Worm (Caenorhabditis elegans) whole organism, mixed stage, embryonic: Measurements from ENCODE around the gene F45C12.17.
A peak's percentile ranks its signal among the peaks of the same experiment; 100 is the strongest.

Experiments
- M03D4.4 ChIP-seq: sonication (generic microtip); optimal IDR thresholded peaks from 2 replicates; lab custom pipeline; 2017; ENCODE audit warnings: mild to moderate bottlenecking, missing genetic modification characterization, missing compliant biosample characterization
- bed-3 ChIP-seq: fragments of 200-800 bp; sonication (Bioruptor generic); optimal IDR thresholded peaks from 3 replicates; lab custom pipeline; 2018; ENCODE audit warnings: mild to moderate bottlenecking, missing genetic modification characterization, moderate library complexity, missing compliant biosample characterization
- blmp-1 ChIP-seq: fragments of 150-350 bp; optimal IDR thresholded peaks from 2 replicates; lab custom pipeline; 2014; ENCODE audit warnings: missing biosample characterization, missing genetic modification characterization
- ceh-39 ChIP-seq: fragments of 150-350 bp; optimal IDR thresholded peaks from 2 replicates; lab custom pipeline; 2014; ENCODE audit warnings: missing biosample characterization, missing genetic modification characterization
- ceh-43 ChIP-seq: fragments of 200-800 bp; sonication (Bioruptor generic); optimal IDR thresholded peaks from 2 replicates; lab custom pipeline; 2018; ENCODE audit warnings: mild to moderate bottlenecking, missing genetic modification characterization, moderate library complexity, missing compliant biosample characterization
- ceh-83 ChIP-seq: fragments of 200-800 bp; sonication (Bioruptor generic); optimal IDR thresholded peaks from 2 replicates; lab custom pipeline; 2018; ENCODE audit warnings: mild to moderate bottlenecking, missing genetic modification characterization, missing compliant biosample characterization
- ces-1 ChIP-seq: fragments of 150-350 bp; optimal IDR thresholded peaks from 2 replicates; lab custom pipeline; 2014; ENCODE audit warnings: missing biosample characterization, missing genetic modification reagents, missing genetic modification characterization
- drap-1 ChIP-seq: fragments of 200-800 bp; sonication (Bioruptor generic); optimal IDR thresholded peaks from 3 replicates; lab custom pipeline; 2018; ENCODE audit warnings: mild to moderate bottlenecking, missing genetic modification characterization, missing compliant biosample characterization
- elt-1 ChIP-seq: sonication (generic microtip); optimal IDR thresholded peaks from 2 replicates; lab custom pipeline; 2017; ENCODE audit warnings: missing genetic modification characterization, mild to moderate bottlenecking, missing compliant biosample characterization, antibody characterized with exemption, moderate library complexity, borderline replicate concordance; ENCODE audit not compliant: insufficient read depth
- elt-3 ChIP-seq: fragments of 150-350 bp; optimal IDR thresholded peaks from 2 replicates; lab custom pipeline; 2014; ENCODE audit warnings: missing biosample characterization, missing genetic modification characterization
- flh-1 ChIP-seq: fragments of 200-800 bp; sonication (Bioruptor generic); optimal IDR thresholded peaks from 2 replicates; lab custom pipeline; 2018; ENCODE audit warnings: mild to moderate bottlenecking, missing genetic modification characterization, moderate library complexity, missing compliant biosample characterization
- ham-2 ChIP-seq: fragments of 200-800 bp; sonication (Bioruptor generic); optimal IDR thresholded peaks from 2 replicates; lab custom pipeline; 2018; ENCODE audit warnings: mild to moderate bottlenecking, missing genetic modification characterization, missing compliant biosample characterization
- hlh-1 ChIP-seq: fragments of 150-350 bp; optimal IDR thresholded peaks from 2 replicates; lab custom pipeline; 2014; ENCODE audit warnings: missing biosample characterization, missing genetic modification reagents, missing genetic modification characterization
- lin-13 ChIP-seq: fragments of 150-350 bp; optimal IDR thresholded peaks from 2 replicates; lab custom pipeline; 2014; ENCODE audit warnings: missing biosample characterization, missing genetic modification characterization
- lsy-2 ChIP-seq: fragments of 150-350 bp; optimal IDR thresholded peaks from 2 replicates; lab custom pipeline; 2014; ENCODE audit warnings: missing biosample characterization, missing genetic modification characterization
- mab-5 ChIP-seq: fragments of 150-350 bp; optimal IDR thresholded peaks from 2 replicates; lab custom pipeline; 2014; ENCODE audit warnings: missing biosample characterization, missing genetic modification characterization
- mep-1 ChIP-seq: fragments of 150-350 bp; optimal IDR thresholded peaks from 2 replicates; lab custom pipeline; 2017; ENCODE audit warnings: missing biosample characterization, missing genetic modification reagents, missing genetic modification characterization, inconsistent platforms
- mls-2 ChIP-seq: sonication (generic microtip); optimal IDR thresholded peaks from 2 replicates; lab custom pipeline; 2016; ENCODE audit warnings: mild to moderate bottlenecking, missing genetic modification characterization, moderate library complexity, missing compliant biosample characterization
- nhr-12 ChIP-seq: fragments of 150-350 bp; optimal IDR thresholded peaks from 2 replicates; lab custom pipeline; 2014; ENCODE audit warnings: missing biosample characterization, missing genetic modification characterization
- nhr-2 ChIP-seq: fragments of 150-350 bp; optimal IDR thresholded peaks from 2 replicates; lab custom pipeline; 2014; ENCODE audit warnings: missing biosample characterization, missing genetic modification characterization
- nhr-237 ChIP-seq: fragments of 150-350 bp; optimal IDR thresholded peaks from 2 replicates; lab custom pipeline; 2014; ENCODE audit warnings: missing biosample characterization, missing genetic modification characterization
- nhr-28 ChIP-seq: fragments of 150-350 bp; optimal IDR thresholded peaks from 2 replicates; lab custom pipeline; 2014; ENCODE audit warnings: missing biosample characterization, missing genetic modification characterization
- pha-4 ChIP-seq: fragments of 150-350 bp; optimal IDR thresholded peaks from 2 replicates; lab custom pipeline; 2018; ENCODE audit warnings: missing biosample characterization, missing genetic modification reagents, missing genetic modification characterization
- sem-2 ChIP-seq: fragments of 200-800 bp; sonication (Bioruptor generic); optimal IDR thresholded peaks from 2 replicates; lab custom pipeline; 2018; ENCODE audit warnings: mild to moderate bottlenecking, missing genetic modification characterization, missing compliant biosample characterization
- snpc-4 ChIP-seq: fragments of 150-350 bp; optimal IDR thresholded peaks from 2 replicates; lab custom pipeline; 2014; ENCODE audit warnings: missing biosample characterization, missing genetic modification characterization
- sptf-1 ChIP-seq: sonication (generic microtip); optimal IDR thresholded peaks from 2 replicates; lab custom pipeline; 2017; ENCODE audit warnings: mild to moderate bottlenecking, missing genetic modification characterization, moderate library complexity, missing compliant biosample characterization
- unc-120 ChIP-seq: sonication (generic microtip); optimal IDR thresholded peaks from 2 replicates; lab custom pipeline; 2017; ENCODE audit warnings: missing genetic modification characterization, missing compliant biosample characterization; ENCODE audit not compliant: poor library complexity, severe bottlenecking
- unc-39 ChIP-seq: fragments of 150-350 bp; optimal IDR thresholded peaks from 2 replicates; lab custom pipeline; 2014; ENCODE audit warnings: missing biosample characterization, missing genetic modification characterization
- unc-62 ChIP-seq: fragments of 150-350 bp; optimal IDR thresholded peaks from 2 replicates; lab custom pipeline; 2014; ENCODE audit warnings: missing biosample characterization, missing genetic modification reagents, missing genetic modification characterization
- zip-8 ChIP-seq: fragments of 150-350 bp; optimal IDR thresholded peaks from 2 replicates; lab custom pipeline; 2014; ENCODE audit warnings: missing biosample characterization, missing genetic modification characterization
- ztf-11 ChIP-seq: fragments of 150-350 bp; optimal IDR thresholded peaks from 2 replicates; lab custom pipeline; 2014; ENCODE audit warnings: missing biosample characterization, missing genetic modification characterization

Gene F45C12.17

ce11 chrII:1725735-1726134 is at the start of gene F45C12.17:
TSS of gene F45C12.17 (plus strand) at chrII:1726111.
- TF ChIP-seq ceh-39 (tag; lab: Kevin White, UChicago), result peak; percentile 12
- TF ChIP-seq hlh-1 (tag; lab: Kevin White, UChicago), result no peak
- TF ChIP-seq sptf-1 (tag; lab: Kevin White, UChicago), result no peak

- TF ChIP-seq unc-39, result no peak
- no peak for TF ChIP-seq blmp-1 (tag; lab: Kevin White, UChicago)
- no peak for TF ChIP-seq lsy-2 (tag; lab: Kevin White, UChicago)
- no peak for TF ChIP-seq elt-1 (tag; lab: Kevin White, UChicago)
- no peak for TF ChIP-seq hlh-1 (tag; lab: Kevin White, UChicago)
- TF ChIP-seq flh-1, result no peak
- no peak for TF ChIP-seq sptf-1 (tag; lab: Kevin White, UChicago)
- no peak for TF ChIP-seq zip-8 (tag; lab: Kevin White, UChicago)
- no peak for TF ChIP-seq nhr-28 (tag; lab: Kevin White, UChicago)
- TF ChIP-seq elt-3 (tag; lab: Kevin White, UChicago), result no peak
- TF ChIP-seq nhr-237 (tag; lab: Kevin White, UChicago), result no peak
- no peak for TF ChIP-seq snpc-4 (tag; lab: Kevin White, UChicago)
- TF ChIP-seq unc-62 (GFP tag; lab: Kevin White, UChicago), result no peak
- no peak for TF ChIP-seq nhr-2 (tag; lab: Kevin White, UChicago)
- no peak for TF ChIP-seq ceh-83
Observed at ce11 chrII:1679081-1679480, 46.8 kb upstream of the F45C12.17 start, which contains the start of gene irld-36. TSS of gene irld-36 (plus strand) at chrII:1679381.

ce11 chrII:1682218-1682617 is 43.7 kb upstream of the F45C12.17 start, which contains the start of gene fbxb-26:
TSS of gene fbxb-26 (plus strand) at chrII:1682518.
- no peak for TF ChIP-seq mep-1 (tag; lab: Kevin White, UChicago)
- no peak for TF ChIP-seq sptf-1 (tag; lab: Kevin White, UChicago)
- TF ChIP-seq lsy-2 (tag; lab: Kevin White, UChicago), result no peak
- TF ChIP-seq mls-2 (tag; lab: Kevin White, UChicago), result no peak
- TF ChIP-seq ces-1, result no peak
- TF ChIP-seq M03D4.4 (tag; lab: Kevin White, UChicago), result no peak
- no peak for TF ChIP-seq flh-1
- no peak for TF ChIP-seq lin-13 (tag; lab: Kevin White, UChicago)
- no peak for TF ChIP-seq sem-2 (GFP tag; lab: Kevin White, UChicago)
- no peak for TF ChIP-seq unc-120 (tag; lab: Kevin White, UChicago)
- no peak for TF ChIP-seq snpc-4 (tag; lab: Kevin White, UChicago)
- TF ChIP-seq nhr-237 (tag; lab: Kevin White, UChicago), result no peak
- no peak for TF ChIP-seq unc-62 (GFP tag; lab: Kevin White, UChicago)
- TF ChIP-seq, all 35 proteins: peak for 0

- TF ChIP-seq ceh-43 (no peak), sem-2 (GFP tag; lab: Kevin White, UChicago) (no peak), ham-2 (GFP tag; lab: Kevin White, UChicago) (no peak), zip-8 (tag; lab: Kevin White, UChicago) (no peak), elt-3 (tag; lab: Kevin White, UChicago) (no peak), ceh-39 (tag; lab: Kevin White, UChicago) (no peak), mab-5 (tag; lab: Kevin White, UChicago) (no peak), hlh-1 (tag; lab: Kevin White, UChicago) (no peak), snpc-4 (tag; lab: Kevin White, UChicago) (no peak), nhr-12 (no peak), lsy-2 (tag; lab: Kevin White, UChicago) (no peak)
- TF ChIP-seq, all 35 proteins: peak for 0
Observed at ce11 chrII:1683742-1684141, 42.2 kb upstream of the F45C12.17 start, which contains the start of gene fbxb-25. TSS of gene fbxb-25 (plus strand) at chrII:1684042.

- TF ChIP-seq nhr-28 (tag; lab: Kevin White, UChicago), result no peak
- no peak for TF ChIP-seq pha-4 (tag; lab: Kevin White, UChicago)
- no peak for TF ChIP-seq nhr-237 (tag; lab: Kevin White, UChicago)
- TF ChIP-seq ztf-11 (tag; lab: Kevin White, UChicago), result no peak
- TF ChIP-seq flh-1, result no peak
- no peak for TF ChIP-seq hlh-1 (tag; lab: Kevin White, UChicago)
- no peak for TF ChIP-seq bed-3 (GFP tag; lab: Kevin White, UChicago)
- no peak for TF ChIP-seq ceh-83
- no peak for TF ChIP-seq drap-1 (GFP tag; lab: Kevin White, UChicago)
- TF ChIP-seq unc-120 (tag; lab: Kevin White, UChicago), result no peak
- TF ChIP-seq lin-13 (tag; lab: Kevin White, UChicago), result no peak
- no peak for TF ChIP-seq ceh-43
- no peak for TF ChIP-seq zip-8 (tag; lab: Kevin White, UChicago)
Observed at ce11 chrII:1688813-1689212, 37.1 kb upstream of the F45C12.17 start, which contains the start of the genes fbxb-18 and fbxb-19. TSS of gene fbxb-18 (minus strand) at chrII:1688913. TSS of gene fbxb-19 (minus strand) at chrII:1689181.
